Worm (Caenorhabditis elegans): ENCODE measurements around the gene col-157.
"Not testable (repeated sequence)": the region's sequence is repeated elsewhere in the genome, so short reads cannot be mapped to it uniquely, and the experiment has no call there.

The col-157 gene

DNA sequence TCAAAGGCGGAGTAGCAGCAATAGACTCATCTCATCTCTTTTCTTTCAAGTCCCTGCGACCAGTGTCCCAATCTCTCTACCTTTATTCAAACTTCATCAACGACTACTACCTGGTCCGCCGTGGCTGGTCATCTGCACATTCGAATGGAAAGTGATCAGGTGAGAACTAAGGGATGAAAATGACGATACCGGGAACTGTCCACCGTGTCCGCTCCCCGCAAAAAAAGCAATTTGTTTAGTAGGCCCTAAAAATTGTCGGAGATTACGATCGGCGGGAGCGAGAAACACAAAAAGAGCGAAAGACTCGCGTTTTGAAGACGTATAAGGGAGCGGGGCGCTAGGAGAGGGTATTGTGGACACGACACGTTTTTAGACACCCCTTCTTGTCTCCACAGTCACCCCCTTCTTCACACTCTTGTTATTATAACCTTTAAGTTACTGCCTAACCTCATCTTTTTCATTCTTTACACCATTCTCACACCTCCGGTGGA lies 20.8 kb upstream of the col-157 start, which contains the start of gene zipt-16:
Gene zipt-16 (plus strand): TSS at position 51 of the 491 bp plus-strand sequence.
- no peak for TF ChIP-seq nhr-76 (tag; optimal IDR thresholded peaks at IDR 0.05)
- TF ChIP-seq zip-8 (tag; optimal IDR thresholded peaks at IDR 0.05): no peak
- no peak for TF ChIP-seq nhr-12 (tag; optimal IDR thresholded peaks at IDR 0.05)
- no peak for TF ChIP-seq mep-1 (tag; optimal IDR thresholded peaks at IDR 0.05)
- no peak for TF ChIP-seq tbx-8 (GFP tag; optimal IDR thresholded peaks at IDR 0.05)
- TF ChIP-seq drap-1 (GFP tag; optimal IDR thresholded peaks at IDR 0.05): no peak
- TF ChIP-seq ceh-39 (tag; optimal IDR thresholded peaks at IDR 0.05): no peak
- TF ChIP-seq M03D4.4 (tag; optimal IDR thresholded peaks at IDR 0.05): no peak
- TF ChIP-seq unc-39 (tag; optimal IDR thresholded peaks at IDR 0.05): no peak
- TF ChIP-seq lsy-2 (tag; optimal IDR thresholded peaks at IDR 0.05): no peak
- no peak for TF ChIP-seq unc-120 (tag; optimal IDR thresholded peaks at IDR 0.05; ENCODE audit: poor library complexity, severe bottlenecking)
- TF ChIP-seq mab-5 (tag; optimal IDR thresholded peaks at IDR 0.05): no peak
- no peak for TF ChIP-seq lin-13 (tag; optimal IDR thresholded peaks at IDR 0.05)
- TF ChIP-seq nhr-237 (tag; optimal IDR thresholded peaks at IDR 0.05): no peak
- TF ChIP-seq ces-1 (GFP tag; optimal IDR thresholded peaks at IDR 0.05): no peak
- no peak for TF ChIP-seq nhr-28 (tag; optimal IDR thresholded peaks at IDR 0.05)

DNA sequence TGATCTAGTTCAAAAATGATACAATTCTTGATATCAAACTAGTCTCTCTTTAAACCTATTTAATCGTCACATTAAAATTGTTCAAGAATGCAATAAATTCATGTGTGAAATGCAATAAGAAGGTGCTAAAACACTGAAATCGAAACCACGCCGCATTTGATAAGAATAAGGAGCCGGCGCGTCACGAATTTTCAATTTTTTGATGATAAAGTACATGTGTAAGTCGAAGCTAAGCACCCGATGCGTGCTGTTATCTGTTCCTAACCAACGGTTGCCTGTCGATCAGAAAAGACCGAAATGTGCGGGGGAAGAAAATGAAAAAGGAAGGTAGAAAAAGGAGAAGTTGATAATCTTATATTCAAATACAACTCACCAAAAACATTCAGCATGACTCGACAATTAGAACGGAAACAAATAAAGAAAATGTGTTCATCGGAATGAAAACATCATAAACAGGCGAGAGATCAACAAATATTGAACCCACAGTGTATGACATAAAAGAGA lies 13.6 kb upstream of the col-157 start, which contains the start of gene aat-6:
Gene aat-6 (minus strand): TSS at position 454 of the 504 bp plus-strand sequence.
- TF ChIP-seq mep-1 (tag; optimal IDR thresholded peaks at IDR 0.05): no peak
- TF ChIP-seq lin-32 (GFP tag; optimal IDR thresholded peaks at IDR 0.05): no peak
- TF ChIP-seq cnd-1 (tag; optimal IDR thresholded peaks at IDR 0.05): no peak
- no peak for TF ChIP-seq ceh-39 (tag; optimal IDR thresholded peaks at IDR 0.05)
- no peak for TF ChIP-seq lsy-2 (tag; optimal IDR thresholded peaks at IDR 0.05)
- no peak for TF ChIP-seq snpc-4 (tag; optimal IDR thresholded peaks at IDR 0.05)
- no peak for TF ChIP-seq nhr-2 (tag; optimal IDR thresholded peaks at IDR 0.05)
- no peak for TF ChIP-seq unc-120 (tag; optimal IDR thresholded peaks at IDR 0.05; ENCODE audit: poor library complexity, severe bottlenecking)
- TF ChIP-seq lin-13 (tag; optimal IDR thresholded peaks at IDR 0.05): no peak
- TF ChIP-seq unc-39 (tag; optimal IDR thresholded peaks at IDR 0.05): no peak

DNA sequence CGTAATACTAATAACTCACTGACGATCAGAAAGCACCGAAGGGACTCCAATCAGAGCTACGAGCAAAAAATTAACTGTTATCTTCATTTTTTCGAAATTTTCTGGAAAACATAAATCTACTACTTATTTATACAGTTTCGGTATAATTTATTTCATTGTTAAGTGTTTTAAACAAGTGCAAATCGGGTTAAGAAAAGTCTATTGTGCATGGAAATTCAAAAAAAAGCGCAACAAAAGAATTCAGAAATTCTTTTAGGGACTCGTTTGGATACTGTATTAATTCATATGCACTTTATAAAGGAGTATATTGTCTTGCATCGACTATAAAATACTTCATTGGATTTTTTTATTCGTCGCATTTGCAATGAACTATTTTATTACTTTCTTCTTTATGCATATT lies 11.6 kb upstream of the col-157 start, which contains the start of the genes nas-20 and nas-21:
Gene nas-20 (minus strand): TSS at position 101 of the 400 bp plus-strand sequence.
Gene nas-21 (plus strand): TSS at position 356 of the 400 bp plus-strand sequence.
- TF ChIP-seq nhr-237 (tag; optimal IDR thresholded peaks at IDR 0.05) (no peak), lin-32 (GFP tag; optimal IDR thresholded peaks at IDR 0.05) (no peak), ztf-11 (tag; optimal IDR thresholded peaks at IDR 0.05) (no peak), nhr-28 (tag; optimal IDR thresholded peaks at IDR 0.05) (no peak), nhr-76 (tag; optimal IDR thresholded peaks at IDR 0.05) (no peak), unc-120 (tag; optimal IDR thresholded peaks at IDR 0.05; ENCODE audit: poor library complexity, severe bottlenecking) (no peak)

DNA sequence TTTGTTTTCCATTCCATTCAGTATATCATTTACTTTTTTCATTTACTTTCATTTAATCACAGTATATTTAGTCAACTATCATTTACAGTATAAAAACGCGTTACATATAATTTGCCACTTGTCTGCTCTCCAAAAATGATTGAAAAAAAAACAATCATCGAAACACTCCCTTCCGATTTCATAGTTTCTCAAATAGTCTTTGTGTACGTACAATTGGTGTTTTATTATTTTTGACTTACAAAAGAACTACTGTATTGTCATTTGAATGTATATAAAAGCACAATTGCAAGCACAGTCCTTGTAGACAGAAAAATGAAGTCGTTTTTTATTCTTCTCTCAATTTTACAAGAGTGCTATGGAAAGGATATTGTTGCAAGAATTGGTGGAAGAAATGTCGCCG lies 9.4 kb upstream of the col-157 start, which contains the start of gene nas-22:
Gene nas-22 (plus strand): TSS at position 301 of the 400 bp plus-strand sequence.
- TF ChIP-seq nhr-2 (tag; optimal IDR thresholded peaks at IDR 0.05) (no peak), ces-1 (GFP tag; optimal IDR thresholded peaks at IDR 0.05) (no peak), elt-3 (tag; optimal IDR thresholded peaks at IDR 0.05) (no peak), ceh-39 (tag; optimal IDR thresholded peaks at IDR 0.05) (no peak)

DNA sequence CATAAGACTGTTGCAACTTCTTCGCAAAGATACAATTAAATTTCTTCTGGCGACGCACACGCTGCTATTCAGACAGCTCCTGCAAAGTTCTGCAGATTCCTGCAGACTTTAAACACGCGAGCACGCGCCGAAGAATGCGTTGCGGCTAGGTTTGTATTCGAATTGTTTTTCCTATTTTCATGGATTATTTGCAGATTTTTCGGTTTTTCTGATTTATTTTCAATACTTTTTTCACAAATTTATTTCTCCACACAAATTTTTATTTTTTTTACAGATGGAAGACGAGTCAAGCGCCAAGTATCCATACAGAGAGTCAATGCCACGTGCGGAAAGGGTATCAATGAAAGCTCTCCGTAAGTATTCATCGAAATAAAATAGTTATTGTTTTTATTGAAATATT lies 8.2 kb upstream of the col-157 start, which contains the start of gene T11F9.7:
Gene T11F9.7 (plus strand): TSS at position 301 of the 400 bp plus-strand sequence.
- TF ChIP-seq flh-1 (GFP tag; optimal IDR thresholded peaks at IDR 0.05); M03D4.4 (tag; optimal IDR thresholded peaks at IDR 0.05); mls-2 (tag; optimal IDR thresholded peaks at IDR 0.05): not testable (repeated sequence)

DNA sequence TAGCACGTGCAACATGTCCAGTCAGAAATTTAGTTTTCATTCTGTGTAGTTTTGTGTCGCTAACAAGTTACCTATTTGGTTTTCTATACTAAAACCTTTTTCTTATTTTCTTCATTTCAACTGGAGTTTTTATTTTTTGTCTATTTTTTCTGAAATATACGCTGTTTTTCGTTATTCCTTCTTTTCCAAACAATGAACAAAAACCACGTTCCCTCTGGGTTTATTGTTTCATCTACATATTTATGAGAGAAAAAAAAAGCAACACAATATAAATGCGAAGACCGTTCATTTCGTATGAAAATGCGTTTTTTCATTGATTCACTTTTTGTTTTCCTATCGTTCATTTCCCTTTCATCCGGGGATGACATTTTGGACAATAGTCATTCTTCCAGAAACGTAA lies 4.4 kb upstream of the col-157 start, which contains the start of gene T11F9.22:
Gene T11F9.22 (plus strand): TSS at position 301 of the 400 bp plus-strand sequence.
- no peak for TF ChIP-seq ceh-39 (tag; optimal IDR thresholded peaks at IDR 0.05)
- no peak for TF ChIP-seq M03D4.4 (tag; optimal IDR thresholded peaks at IDR 0.05)
- TF ChIP-seq blmp-1 (tag; optimal IDR thresholded peaks at IDR 0.05): no peak
- TF ChIP-seq tbx-8 (GFP tag; optimal IDR thresholded peaks at IDR 0.05): no peak
- TF ChIP-seq nhr-76 (tag; optimal IDR thresholded peaks at IDR 0.05): no peak
- no peak for TF ChIP-seq ceh-83 (GFP tag; optimal IDR thresholded peaks at IDR 0.05)
- TF ChIP-seq pha-4 (tag; optimal IDR thresholded peaks at IDR 0.05): no peak
- TF ChIP-seq mep-1 (tag; optimal IDR thresholded peaks at IDR 0.05): no peak
- TF ChIP-seq ceh-43 (GFP tag; optimal IDR thresholded peaks at IDR 0.05): no peak
- no peak for TF ChIP-seq nhr-237 (tag; optimal IDR thresholded peaks at IDR 0.05)
- TF ChIP-seq nhr-2 (tag; optimal IDR thresholded peaks at IDR 0.05): no peak
